Fruit fly (Drosophila melanogaster): ENCODE results near the gene CG13040.
A peak's percentile ranks its signal among the peaks of the same experiment; 100 is the strongest.

Gene CG13040

dm6 chr3L:16286258-16286657 is 40.3 kb downstream of the CG13040 start (continued):
- TF ChIP-seq lz (GFP tag; optimal IDR thresholded peaks at IDR 0.05) (peak; percentile 24), Ets21C (GFP tag; optimal IDR thresholded peaks at IDR 0.05) (no peak), topi (GFP tag; optimal IDR thresholded peaks at IDR 0.05) (peak; percentile 35), ss (GFP tag; optimal IDR thresholded peaks at IDR 0.05) (peak; percentile 54 to 88), spab (GFP tag; optimal IDR thresholded peaks at IDR 0.05) (peak; percentile 78), Smox (GFP tag; optimal IDR thresholded peaks at IDR 0.05) (peak; percentile 10), Eip93F (GFP tag; optimal IDR thresholded peaks at IDR 0.05) (no peak), CG8632 (GFP tag; optimal IDR thresholded peaks at IDR 0.05) (peak; percentile 67), Hr38 (GFP tag; optimal IDR thresholded peaks at IDR 0.05) (no peak), Eip75B (GFP tag; optimal IDR thresholded peaks at IDR 0.05) (peak; percentile 71), CG34406 (GFP tag; optimal IDR thresholded peaks at IDR 0.05) (peak; percentile 58), Sox102F (GFP tag; optimal IDR thresholded peaks at IDR 0.05) (peak; percentile 12), Ets96B (tag; optimal IDR thresholded peaks at IDR 0.05) (peak; percentile 87), CG10631 (GFP tag; optimal IDR thresholded peaks at IDR 0.05) (peak; percentile 54), Eip78C (GFP tag) (peak; percentile 93), Sox14 (GFP tag; optimal IDR thresholded peaks at IDR 0.05) (peak; percentile 51), Met (GFP tag; optimal IDR thresholded peaks at IDR 0.05) (peak; percentile 19), Gug (GFP tag; IDR thresholded peaks at IDR 0.05) (no peak), achi (GFP tag; optimal IDR thresholded peaks at IDR 0.05) (peak; percentile 53), CG31627 (GFP tag; optimal IDR thresholded peaks at IDR 0.05) (peak; percentile 4), net (GFP tag; optimal IDR thresholded peaks at IDR 0.05) (peak; percentile 50), eg (GFP tag; IDR thresholded peaks at IDR 0.05) (no peak), dsx (GFP tag; optimal IDR thresholded peaks at IDR 0.05; ENCODE audit: poor library complexity, severe bottlenecking) (peak; percentile 77), CG11762 (GFP tag; optimal IDR thresholded peaks at IDR 0.05; ENCODE audit: insufficient read depth) (peak; percentile 8), CG6276 (GFP tag; optimal IDR thresholded peaks at IDR 0.05) (no peak), cyc (GFP tag; optimal IDR thresholded peaks at IDR 0.05) (peak; percentile 3), fd59A (GFP tag; optimal IDR thresholded peaks at IDR 0.05) (peak; percentile 79), CG6808 (GFP tag; optimal IDR thresholded peaks at IDR 0.05) (peak; percentile 77), CG9139 (GFP tag; optimal IDR thresholded peaks at IDR 0.05) (peak; percentile 47), salr (GFP tag; optimal IDR thresholded peaks at IDR 0.05) (peak in 1 of 2 experiments; percentile 56), Hr4 (GFP tag; optimal IDR thresholded peaks at IDR 0.05) (no peak), vri (GFP tag; optimal IDR thresholded peaks at IDR 0.05) (peak; percentile 13), Lpt (GFP tag; optimal IDR thresholded peaks at IDR 0.05) (no peak)

dm6 chr3L:16285346-16285911 is 41.1 kb downstream of the CG13040 start, which contains the start of gene CG13047:
Gene CG13047 (minus strand): TSS chr3L:16285396.
- TF ChIP-seq net (GFP tag; optimal IDR thresholded peaks at IDR 0.05), result no peak
- TF ChIP-seq vri (GFP tag; optimal IDR thresholded peaks at IDR 0.05), result no peak
- TF ChIP-seq spab (GFP tag; optimal IDR thresholded peaks at IDR 0.05), result no peak
- TF ChIP-seq Lpt (GFP tag; optimal IDR thresholded peaks at IDR 0.05), result no peak
- TF ChIP-seq CG6163 (GFP tag; IDR thresholded peaks at IDR 0.05), result no peak
- TF ChIP-seq CG10669 (GFP tag; optimal IDR thresholded peaks at IDR 0.05), result peak; percentile 26
- peak; percentile 49 for TF ChIP-seq Eip78C (GFP tag)
- no peak for TF ChIP-seq Hr39 (GFP tag; optimal IDR thresholded peaks at IDR 0.05)
- no peak for TF ChIP-seq CG3919 (GFP tag; optimal IDR thresholded peaks at IDR 0.05)
- no peak for TF ChIP-seq lz (GFP tag; optimal IDR thresholded peaks at IDR 0.05)
- no peak for TF ChIP-seq CG6792 (GFP tag; optimal IDR thresholded peaks at IDR 0.05)
- TF ChIP-seq CG11762 (GFP tag; optimal IDR thresholded peaks at IDR 0.05; ENCODE audit: insufficient read depth), result no peak
- TF ChIP-seq CG3032 (tag; optimal IDR thresholded peaks at IDR 0.05), result peak; percentile 56
- TF ChIP-seq acj6 (GFP tag; optimal IDR thresholded peaks at IDR 0.05), result peak; percentile 13
- TF ChIP-seq CG31627 (GFP tag; optimal IDR thresholded peaks at IDR 0.05), result no peak
- TF ChIP-seq Blimp-1 (GFP tag; optimal IDR thresholded peaks at IDR 0.05), result no peak
- TF ChIP-seq CG6854 (GFP tag; optimal IDR thresholded peaks at IDR 0.05), result no peak
- no peak for TF ChIP-seq cyc (GFP tag; optimal IDR thresholded peaks at IDR 0.05)
- TF ChIP-seq eg (GFP tag; IDR thresholded peaks at IDR 0.05), result no peak
- peak; percentile 10 for TF ChIP-seq CG10631 (GFP tag; optimal IDR thresholded peaks at IDR 0.05)
- TF ChIP-seq salr (GFP tag; optimal IDR thresholded peaks at IDR 0.05), result no peak
- no peak for TF ChIP-seq CG8119 (GFP tag; IDR thresholded peaks at IDR 0.05)
- TF ChIP-seq Ets96B (tag; optimal IDR thresholded peaks at IDR 0.05), result peak; percentile 37
- no peak for TF ChIP-seq Hr4 (GFP tag; optimal IDR thresholded peaks at IDR 0.05)
- TF ChIP-seq CG32006 (GFP tag; optimal IDR thresholded peaks at IDR 0.05), result peak; percentile 2
- TF ChIP-seq Sox14 (GFP tag; optimal IDR thresholded peaks at IDR 0.05), result no peak
- no peak for TF ChIP-seq CG8319 (GFP tag; optimal IDR thresholded peaks at IDR 0.05)
- no peak for TF ChIP-seq OdsH (GFP tag; optimal IDR thresholded peaks at IDR 0.05)
- no peak for TF ChIP-seq CG8632 (GFP tag; optimal IDR thresholded peaks at IDR 0.05)
- TF ChIP-seq dac (GFP tag; optimal IDR thresholded peaks at IDR 0.05), result no peak
- TF ChIP-seq Sox102F (GFP tag; optimal IDR thresholded peaks at IDR 0.05), result no peak
- TF ChIP-seq fd59A (GFP tag; optimal IDR thresholded peaks at IDR 0.05), result no peak
- TF ChIP-seq CG9139 (GFP tag; optimal IDR thresholded peaks at IDR 0.05), result no peak
- TF ChIP-seq Hr38 (GFP tag; optimal IDR thresholded peaks at IDR 0.05), result no peak
- no peak for TF ChIP-seq Smox (GFP tag; optimal IDR thresholded peaks at IDR 0.05)
